Fruit fly (Drosophila melanogaster) whole organism, embryonic: ENCODE measurements around the gene pbl.

Source experiments
- CG17361 ChIP-seq: fragments of 200-800 bp; sonication (Bioruptor generic); IDR thresholded peaks from 3 replicates; pipeline ENCODE4 v1.3.6; 2022; ENCODE audit warnings: missing biosample characterization, missing genetic modification characterization
- NK7.1 ChIP-seq: fragments of 200-800 bp; sonication (Bioruptor generic); optimal IDR thresholded peaks from 3 replicates; lab custom pipeline; 2016; ENCODE audit warnings: missing biosample characterization, missing genetic modification characterization
- Nf-YB ChIP-seq: fragments of 200-800 bp; sonication (Bioruptor generic); optimal IDR thresholded peaks from 3 replicates; lab custom pipeline; 2019; ENCODE audit warnings: missing biosample characterization, mild to moderate bottlenecking, missing genetic modification characterization, moderate library complexity
- dimm ChIP-seq: fragments of 200-800 bp; sonication (Bioruptor generic); IDR thresholded peaks from 2 replicates; pipeline ENCODE4 v1.3.6; 2022; ENCODE audit warnings: missing biosample characterization, missing genetic modification characterization
- rib ChIP-seq: fragments of 200-800 bp; sonication (Bioruptor generic); IDR thresholded peaks from 2 replicates; pipeline ENCODE4 v1.3.6; 2022; ENCODE audit warnings: missing biosample characterization, missing genetic modification characterization
- sens-2 ChIP-seq: fragments of 200-800 bp; sonication (Bioruptor generic); IDR thresholded peaks from 2 replicates; pipeline ENCODE4 v1.3.6; 2022; ENCODE audit warnings: missing biosample characterization, missing genetic modification characterization
- tna ChIP-seq: fragments of 200-800 bp; sonication (Bioruptor generic); IDR thresholded peaks from 2 replicates; pipeline ENCODE4 v1.3.6; 2022; ENCODE audit warnings: missing biosample characterization, missing genetic modification characterization; ENCODE audit not compliant: partially characterized antibody
- wek ChIP-seq: fragments of 200-800 bp; sonication (Bioruptor generic); optimal IDR thresholded peaks from 3 replicates; lab custom pipeline; 2018; ENCODE audit warnings: missing biosample characterization, mild to moderate bottlenecking, missing genetic modification characterization, moderate library complexity

- TF ChIP-seq wek (GFP tag; lab: Kevin White, UChicago) (no peak), tna (GFP tag; lab: Robert Waterston, UW) (no peak), rib (GFP tag; lab: Robert Waterston, UW) (no peak), Nf-YB (GFP tag; lab: Kevin White, UChicago) (peak; percentile 25), CG17361 (GFP tag; lab: Robert Waterston, UW) (peak; percentile 78), NK7.1 (GFP tag; lab: Kevin White, UChicago) (no peak), sens-2 (GFP tag; lab: Robert Waterston, UW) (no peak), dimm (GFP tag; lab: Robert Waterston, UW) (no peak)
Measured at dm6 chr3L:7875606-7876366, 36.0 kb downstream of the pbl start.
